Worm (Caenorhabditis elegans) whole organism, young adult: ENCODE data around the gene ins-10.
A peak's percentile ranks its signal among the peaks of the same experiment; 100 is the strongest.

Experiments used
- B0261.1 ChIP-seq: sonication (generic microtip); optimal IDR thresholded peaks from 2 replicates; lab custom pipeline; 2016; ENCODE audit warnings: mild to moderate bottlenecking, missing genetic modification characterization, moderate library complexity, missing compliant biosample characterization
- F10E7.11 ChIP-seq: sonication (generic microtip); optimal IDR thresholded peaks from 2 replicates; lab custom pipeline; 2017; ENCODE audit warnings: mild to moderate bottlenecking, missing genetic modification characterization, moderate library complexity, missing compliant biosample characterization
- F37B4.10 ChIP-seq: fragments of 200-800 bp; sonication (Bioruptor generic); IDR thresholded peaks from 2 replicates; pipeline ENCODE4 v1.3.6; 2022; ENCODE audit warnings: missing genetic modification characterization, missing compliant biosample characterization
- F49E8.2 ChIP-seq: sonication (generic microtip); optimal IDR thresholded peaks from 3 replicates; lab custom pipeline; 2017; ENCODE audit warnings: missing genetic modification characterization, mild to moderate bottlenecking, missing compliant biosample characterization, antibody characterized with exemption, moderate library complexity; ENCODE audit not compliant: insufficient read depth
- F55B11.4 ChIP-seq: sonication (generic microtip); optimal IDR thresholded peaks from 2 replicates; lab custom pipeline; 2016; ENCODE audit warnings: missing compliant biosample characterization, missing genetic modification characterization, borderline replicate concordance; ENCODE audit not compliant: insufficient read depth
- K12H6.12 ChIP-seq: fragments of 200-800 bp; sonication (Bioruptor generic); optimal IDR thresholded peaks from 2 replicates; lab custom pipeline; 2018; ENCODE audit warnings: mild to moderate bottlenecking, missing genetic modification characterization, missing compliant biosample characterization
- Y53F4B.3 ChIP-seq: fragments of 200-800 bp; sonication (Bioruptor generic); IDR thresholded peaks from 2 replicates; pipeline ENCODE4 v1.3.6; 2022; ENCODE audit warnings: missing genetic modification reagents, missing genetic modification characterization, missing compliant biosample characterization
- Y56A3A.18 ChIP-seq: fragments of 200-800 bp; sonication (Bioruptor generic); IDR thresholded peaks from 2 replicates; pipeline ENCODE4 v1.3.6; 2022; ENCODE audit warnings: missing genetic modification reagents, missing genetic modification characterization, missing compliant biosample characterization
- Y67H2A.10 ChIP-seq: fragments of 200-800 bp; sonication (Bioruptor generic); conservative IDR thresholded peaks from 2 replicates; pipeline ENCODE4 v1.3.6; 2022; ENCODE audit warnings: missing genetic modification reagents, missing genetic modification characterization, missing compliant biosample characterization
- Y95B8A.8 ChIP-seq: fragments of 200-800 bp; sonication (Bioruptor generic); IDR thresholded peaks from 2 replicates; pipeline ENCODE4 v1.3.6; 2022; ENCODE audit warnings: missing genetic modification reagents, missing genetic modification characterization, missing compliant biosample characterization
- atf-7 ChIP-seq: sonication (generic microtip); optimal IDR thresholded peaks from 2 replicates; lab custom pipeline; 2017; ENCODE audit warnings: mild to moderate bottlenecking, missing genetic modification characterization, missing compliant biosample characterization
- attf-5 ChIP-seq: fragments of 200-800 bp; sonication (Bioruptor generic); optimal IDR thresholded peaks from 2 replicates; lab custom pipeline; 2018; ENCODE audit warnings: mild to moderate bottlenecking, missing genetic modification characterization, missing compliant biosample characterization
- ccch-3 ChIP-seq: fragments of 200-800 bp; sonication (Bioruptor generic); optimal IDR thresholded peaks from 2 replicates; lab custom pipeline; 2018; ENCODE audit warnings: mild to moderate bottlenecking, missing genetic modification characterization, missing compliant biosample characterization
- cebp-1 ChIP-seq, 2 experiments: fragments of 200-800 bp in 1 of 2; sonication (Bioruptor generic) in 1 of 2; sonication (generic microtip) in 1 of 2; IDR thresholded peaks in 1 of 2; optimal IDR thresholded peaks in 1 of 2; 2 replicates each; pipeline versions ENCODE4 v1.3.6 to Lab custom; 2017 to 2022; ENCODE audit warnings: missing compliant biosample characterization in 2 of 2, missing genetic modification characterization in 2 of 2, mild to moderate bottlenecking in 1 of 2, missing genetic modification reagents in 1 of 2, moderate library complexity in 1 of 2
- ceh-100 ChIP-seq: fragments of 200-800 bp; sonication (Bioruptor generic); IDR thresholded peaks from 2 replicates; pipeline ENCODE4 v1.3.6; 2022; ENCODE audit warnings: missing genetic modification reagents, missing genetic modification characterization, missing compliant biosample characterization
- ceh-40 ChIP-seq: fragments of 200-800 bp; sonication (Bioruptor generic); IDR thresholded peaks from 2 replicates; pipeline ENCODE4 v1.3.6; 2022; ENCODE audit warnings: missing genetic modification characterization, missing compliant biosample characterization
- chd-7 ChIP-seq: sonication (generic microtip); optimal IDR thresholded peaks from 2 replicates; lab custom pipeline; 2016; ENCODE audit warnings: mild to moderate bottlenecking, missing genetic modification characterization, moderate library complexity, missing compliant biosample characterization
- die-1 ChIP-seq: sonication (generic microtip); optimal IDR thresholded peaks from 2 replicates; lab custom pipeline; 2016; ENCODE audit warnings: missing genotype, mild to moderate bottlenecking, missing genetic modification characterization, missing compliant biosample characterization
- dpff-1 ChIP-seq: sonication (generic microtip); optimal IDR thresholded peaks from 2 replicates; lab custom pipeline; 2017; ENCODE audit warnings: mild to moderate bottlenecking, missing genetic modification characterization, missing compliant biosample characterization
- egrh-3 ChIP-seq: fragments of 200-800 bp; sonication (Bioruptor generic); IDR thresholded peaks from 2 replicates; pipeline ENCODE4 v1.3.6; 2022; ENCODE audit warnings: missing genetic modification reagents, missing genetic modification characterization, missing compliant biosample characterization
- ekl-4 ChIP-seq: fragments of 200-800 bp; sonication (Bioruptor generic); IDR thresholded peaks from 2 replicates; pipeline ENCODE4 v1.3.6; 2022; ENCODE audit warnings: missing genetic modification reagents, missing genetic modification characterization, missing compliant biosample characterization
- gei-17 ChIP-seq: fragments of 200-800 bp; sonication (Bioruptor generic); optimal IDR thresholded peaks from 2 replicates; lab custom pipeline; 2018; ENCODE audit warnings: mild to moderate bottlenecking, missing genetic modification characterization, missing compliant biosample characterization
- hmg-1.2 ChIP-seq: fragments of 200-800 bp; sonication (Bioruptor generic); IDR thresholded peaks from 2 replicates; pipeline ENCODE4 v1.3.6; 2022; ENCODE audit warnings: missing genetic modification reagents, missing genetic modification characterization, missing compliant biosample characterization
- hsf-1 ChIP-seq: fragments of 200-800 bp; sonication (Bioruptor generic); IDR thresholded peaks from 2 replicates; pipeline ENCODE4 v1.3.6; 2022; ENCODE audit warnings: missing genetic modification reagents, missing genetic modification characterization, missing compliant biosample characterization
- let-526 ChIP-seq: fragments of 200-800 bp; sonication (Bioruptor generic); IDR thresholded peaks from 2 replicates; pipeline ENCODE4 v1.3.6; 2022; ENCODE audit warnings: missing genetic modification reagents, missing genetic modification characterization, missing compliant biosample characterization
- let-607 ChIP-seq, 2 experiments: fragments of 200-800 bp in 1 of 2; sonication (Bioruptor generic) in 1 of 2; sonication (generic microtip) in 1 of 2; optimal IDR thresholded peaks; 2 replicates each; lab custom pipeline; 2016 to 2018; ENCODE audit warnings: mild to moderate bottlenecking in 2 of 2, missing compliant biosample characterization in 2 of 2, missing genetic modification characterization in 2 of 2, moderate library complexity in 2 of 2, missing genotype in 1 of 2
- lin-35 ChIP-seq, 3 experiments: fragments of 150-350 bp in 2 of 3; sonication (generic microtip) in 1 of 3; optimal IDR thresholded peaks; 2 replicates each; lab custom pipeline; 2014 to 2018; ENCODE audit warnings: missing biosample characterization in 3 of 3, missing genetic modification characterization in 3 of 3, missing genetic modification reagents in 3 of 3
- lin-40 ChIP-seq: sonication (generic microtip); optimal IDR thresholded peaks from 2 replicates; lab custom pipeline; 2016; ENCODE audit warnings: missing genetic modification characterization, mild to moderate bottlenecking, missing compliant biosample characterization, missing genotype, missing genetic modification reagents
- lir-1 ChIP-seq: fragments of 200-800 bp; sonication (Bioruptor generic); conservative IDR thresholded peaks from 2 replicates; pipeline ENCODE4 v1.3.6; 2022; ENCODE audit warnings: missing genetic modification reagents, missing genetic modification characterization, missing compliant biosample characterization
- lsy-27 ChIP-seq: sonication (generic microtip); optimal IDR thresholded peaks from 2 replicates; lab custom pipeline; 2017; ENCODE audit warnings: missing genetic modification characterization, mild to moderate bottlenecking, missing compliant biosample characterization, antibody characterized with exemption, missing genotype, borderline replicate concordance; ENCODE audit not compliant: insufficient read depth
- madf-3 ChIP-seq: fragments of 200-800 bp; sonication (Bioruptor generic); IDR thresholded peaks from 2 replicates; pipeline ENCODE4 v1.3.6; 2022; ENCODE audit warnings: missing genetic modification reagents, missing genetic modification characterization, missing compliant biosample characterization
- mcd-1 ChIP-seq: fragments of 200-800 bp; sonication (Bioruptor generic); IDR thresholded peaks from 2 replicates; pipeline ENCODE4 v1.3.6; 2022; ENCODE audit warnings: missing genetic modification reagents, missing genetic modification characterization, missing compliant biosample characterization
- nfyb-1 ChIP-seq: fragments of 200-800 bp; sonication (Bioruptor generic); IDR thresholded peaks from 2 replicates; pipeline ENCODE4 v1.3.6; 2022; ENCODE audit warnings: missing genetic modification reagents, missing genetic modification characterization, missing compliant biosample characterization
- nhr-179 ChIP-seq: sonication (generic microtip); optimal IDR thresholded peaks from 2 replicates; lab custom pipeline; 2016; ENCODE audit warnings: mild to moderate bottlenecking, missing genetic modification characterization, missing compliant biosample characterization
- nhr-27 ChIP-seq: fragments of 200-800 bp; sonication (Bioruptor generic); optimal IDR thresholded peaks from 2 replicates; lab custom pipeline; 2018; ENCODE audit warnings: mild to moderate bottlenecking, missing genetic modification characterization, moderate library complexity, missing compliant biosample characterization
- rpc-1 ChIP-seq, 2 experiments: fragments of 150-350 bp in 1 of 2; sonication (generic microtip) in 1 of 2; optimal IDR thresholded peaks; 2 replicates each; lab custom pipeline; 2014 to 2018; ENCODE audit warnings: missing biosample characterization in 1 of 2, missing genetic modification characterization in 1 of 2, missing genetic modification reagents in 1 of 2, missing genotype in 1 of 2
- sdz-38 ChIP-seq: sonication (generic microtip); optimal IDR thresholded peaks from 2 replicates; lab custom pipeline; 2016; ENCODE audit warnings: missing genotype, missing genetic modification characterization, missing compliant biosample characterization
- snpc-1.3 ChIP-seq: sonication (generic microtip); optimal IDR thresholded peaks from 2 replicates; lab custom pipeline; 2017; ENCODE audit warnings: missing genetic modification characterization, mild to moderate bottlenecking, missing compliant biosample characterization, antibody characterized with exemption, moderate library complexity, missing genotype, missing genetic modification reagents; ENCODE audit not compliant: insufficient read depth
- tbp1 ChIP-seq: fragments of 200-800 bp; sonication (Bioruptor generic); optimal IDR thresholded peaks from 2 replicates; lab custom pipeline; 2018; ENCODE audit warnings: mild to moderate bottlenecking, missing genetic modification characterization, missing compliant biosample characterization
- unc-62 ChIP-seq: fragments of 150-350 bp; optimal IDR thresholded peaks from 2 replicates; lab custom pipeline; 2014; ENCODE audit warnings: missing biosample characterization, missing genetic modification reagents, missing genetic modification characterization
- zfh-2 ChIP-seq: fragments of 200-800 bp; sonication (Bioruptor generic); conservative IDR thresholded peaks from 2 replicates; pipeline ENCODE4 v1.3.6; 2022; ENCODE audit warnings: missing genetic modification reagents, missing genetic modification characterization, missing compliant biosample characterization
- ztf-25 ChIP-seq: fragments of 200-800 bp; sonication (Bioruptor generic); IDR thresholded peaks from 2 replicates; pipeline ENCODE4 v1.3.6; 2022; ENCODE audit warnings: missing genetic modification reagents, missing genetic modification characterization, missing compliant biosample characterization
- ztf-26 ChIP-seq: sonication (generic microtip); optimal IDR thresholded peaks from 2 replicates; lab custom pipeline; 2017; ENCODE audit warnings: missing genetic modification characterization, missing compliant biosample characterization

Gene ins-10

ce11 chrV:14002402-14002801 lies 31.3 kb upstream of the ins-10 start:
- TF ChIP-seq nfyb-1 (GFP tag; lab: Robert Waterston, UW) = no peak
- no peak for TF ChIP-seq lsy-27 (tag; lab: Kevin White, UChicago)
- no peak for TF ChIP-seq Y53F4B.3 (GFP tag; lab: Robert Waterston, UW)
- TF ChIP-seq lin-40 (tag; lab: Kevin White, UChicago) = no peak
- TF ChIP-seq Y56A3A.18 (GFP tag; lab: Robert Waterston, UW) = no peak
- TF ChIP-seq Y67H2A.10 = no peak
- TF ChIP-seq lin-35 (GFP tag; optimal IDR thresholded peaks at IDR 0.05; lab: Kevin White, UChicago) = no peak
- TF ChIP-seq K12H6.12 (tag; lab: Kevin White, UChicago) = no peak
- no peak for TF ChIP-seq B0261.1
- no peak for TF ChIP-seq cebp-1 (GFP tag; IDR thresholded peaks at IDR 0.05; lab: Robert Waterston, UW)
- TF ChIP-seq cebp-1 (tag; optimal IDR thresholded peaks at IDR 0.05; lab: Kevin White, UChicago) = peak; percentile 21
- no peak for TF ChIP-seq egrh-3 (GFP tag; lab: Robert Waterston, UW)
- no peak for TF ChIP-seq ekl-4 (GFP tag; lab: Robert Waterston, UW)
- 0 out of 2 replicates have a peak, but pooled peaks have one; percentile 29 for TF ChIP-seq zfh-2 (GFP tag; lab: Robert Waterston, UW)
- no peak for TF ChIP-seq ceh-100
- no peak for TF ChIP-seq F37B4.10 (GFP tag; lab: Robert Waterston, UW)
- TF ChIP-seq attf-5 (GFP tag; lab: Kevin White, UChicago) = no peak
- no peak for TF ChIP-seq F10E7.11 (tag; lab: Kevin White, UChicago)
- no peak for TF ChIP-seq ccch-3 (GFP tag; lab: Kevin White, UChicago)
- TF ChIP-seq die-1 (tag; lab: Kevin White, UChicago) = no peak
- TF ChIP-seq ceh-40 (GFP tag; lab: Robert Waterston, UW) = no peak
- no peak for TF ChIP-seq Y95B8A.8 (GFP tag; lab: Robert Waterston, UW)
- no peak for TF ChIP-seq chd-7 (tag; lab: Kevin White, UChicago)
- no peak for TF ChIP-seq ztf-26 (tag; lab: Kevin White, UChicago)
- TF ChIP-seq rpc-1 (optimal IDR thresholded peaks at IDR 0.05; lab: Kevin White, UChicago) = no peak
- TF ChIP-seq rpc-1 (tag; optimal IDR thresholded peaks at IDR 0.05; lab: Kevin White, UChicago) = no peak
- no peak for TF ChIP-seq hsf-1 (GFP tag; lab: Robert Waterston, UW)
- no peak for TF ChIP-seq nhr-179 (tag; lab: Kevin White, UChicago)
- TF ChIP-seq lir-1 = no peak
- no peak for TF ChIP-seq unc-62 (GFP tag; lab: Kevin White, UChicago)
- peak; percentile 28; the same call in 1 of the 2 replicates for TF ChIP-seq mcd-1 (GFP tag; lab: Robert Waterston, UW)
- no peak for TF ChIP-seq nhr-27
- TF ChIP-seq ztf-25 (GFP tag; lab: Robert Waterston, UW) = 0 out of 2 replicates have a peak, but pooled peaks have one; percentile 53
- TF ChIP-seq F55B11.4 (tag; lab: Kevin White, UChicago) = no peak
- no peak for TF ChIP-seq let-526 (GFP tag; lab: Robert Waterston, UW)
- TF ChIP-seq gei-17 (GFP tag; lab: Kevin White, UChicago) = no peak
- peak; percentile 79; the same call in 1 of the 2 replicates for TF ChIP-seq hmg-1.2
- TF ChIP-seq F49E8.2 (tag; lab: Kevin White, UChicago) = no peak
- TF ChIP-seq snpc-1.3 = no peak
- TF ChIP-seq dpff-1 (tag; lab: Kevin White, UChicago) = no peak
- TF ChIP-seq let-607 (tag; optimal IDR thresholded peaks at IDR 0.05; lab: Kevin White, UChicago) = no peak
- 0 out of 2 replicates have a peak, but pooled peaks have one; percentile 7 for TF ChIP-seq madf-3 (GFP tag; lab: Robert Waterston, UW)
- TF ChIP-seq atf-7 (tag; lab: Kevin White, UChicago) = no peak
- no peak for TF ChIP-seq tbp1 (GFP tag; lab: Kevin White, UChicago)
- no peak for TF ChIP-seq sdz-38 (tag; lab: Kevin White, UChicago)
- TF ChIP-seq, all 124 proteins: peak for 6
